Worm (Caenorhabditis elegans) whole organism, early embryonic: ENCODE data around the gene Y69H2.3.

ENCODE experiments used
- B0310.2 ChIP-seq: sonication (generic microtip); optimal IDR thresholded peaks from 2 replicates; lab custom pipeline; 2016; ENCODE audit warnings: mild to moderate bottlenecking, missing genetic modification characterization, missing compliant biosample characterization
- F13C5.2 ChIP-seq: sonication (generic microtip); optimal IDR thresholded peaks from 2 replicates; lab custom pipeline; 2017; ENCODE audit warnings: mild to moderate bottlenecking, missing genetic modification characterization, inconsistent platforms, missing compliant biosample characterization
- aly-1 ChIP-seq: sonication (generic microtip); optimal IDR thresholded peaks from 2 replicates; lab custom pipeline; 2016; ENCODE audit warnings: missing genetic modification characterization, missing compliant biosample characterization
- ama-1 ChIP-seq: fragments of 150-350 bp; optimal IDR thresholded peaks from 2 replicates; lab custom pipeline; 2014
- ceh-13 ChIP-seq: fragments of 200-800 bp; sonication (Bioruptor generic); optimal IDR thresholded peaks from 2 replicates; lab custom pipeline; 2018; ENCODE audit warnings: mild to moderate bottlenecking, missing genetic modification characterization, missing compliant biosample characterization
- ceh-36 ChIP-seq: sonication (generic microtip); optimal IDR thresholded peaks from 2 replicates; lab custom pipeline; 2016; ENCODE audit warnings: missing genetic modification characterization, inconsistent platforms, missing compliant biosample characterization
- ets-7 ChIP-seq: sonication (generic microtip); optimal IDR thresholded peaks from 2 replicates; lab custom pipeline; 2016; ENCODE audit warnings: missing genotype, missing genetic modification characterization, missing compliant biosample characterization
- flt-1 ChIP-seq: fragments of 200-800 bp; sonication (Bioruptor generic); IDR thresholded peaks from 2 replicates; pipeline ENCODE4 v1.3.6; 2022; ENCODE audit warnings: missing genetic modification characterization, missing compliant biosample characterization
- hmbx-1 ChIP-seq: sonication (generic microtip); optimal IDR thresholded peaks from 2 replicates; lab custom pipeline; 2016; ENCODE audit warnings: mild to moderate bottlenecking, missing genetic modification characterization, missing compliant biosample characterization
- hmg-4 ChIP-seq: fragments of 200-800 bp; sonication (Bioruptor generic); optimal IDR thresholded peaks from 2 replicates; lab custom pipeline; 2018; ENCODE audit warnings: mild to moderate bottlenecking, missing genetic modification characterization, missing compliant biosample characterization
- hnd-1 ChIP-seq: sonication (generic microtip); optimal IDR thresholded peaks from 2 replicates; lab custom pipeline; 2016; ENCODE audit warnings: missing genetic modification characterization, missing compliant biosample characterization
- pes-1 ChIP-seq: fragments of 200-800 bp; sonication (Bioruptor generic); IDR thresholded peaks from 2 replicates; pipeline ENCODE4 v1.3.6; 2022; ENCODE audit warnings: missing genetic modification reagents, missing genetic modification characterization, missing compliant biosample characterization
- scrt-1 ChIP-seq: fragments of 200-800 bp; sonication (Bioruptor generic); IDR thresholded peaks from 2 replicates; pipeline ENCODE4 v1.3.6; 2022; ENCODE audit warnings: missing genetic modification characterization, missing compliant biosample characterization
- sea-1 ChIP-seq: fragments of 200-800 bp; sonication (Bioruptor generic); conservative IDR thresholded peaks from 2 replicates; pipeline ENCODE4 v1.3.6; 2022; ENCODE audit warnings: missing genetic modification characterization, missing compliant biosample characterization
- tbx-11 ChIP-seq: fragments of 200-800 bp; sonication (Bioruptor generic); IDR thresholded peaks from 2 replicates; pipeline ENCODE4 v1.3.6; 2022; ENCODE audit warnings: missing genetic modification characterization, missing compliant biosample characterization
- tbx-37 ChIP-seq: fragments of 200-800 bp; sonication (Bioruptor generic); conservative IDR thresholded peaks from 2 replicates; pipeline ENCODE4 v1.3.6; 2022; ENCODE audit warnings: missing genetic modification reagents, missing genetic modification characterization, missing compliant biosample characterization
- tra-4 ChIP-seq: sonication (generic microtip); optimal IDR thresholded peaks from 2 replicates; lab custom pipeline; 2017; ENCODE audit warnings: missing genetic modification characterization, missing compliant biosample characterization

The Y69H2.3 gene

ce11 chrV:18701306-18701705 lies 37.4 kb upstream of the Y69H2.3 start, which contains the start of gene Y69H2.9:
Gene Y69H2.9, plus strand, starts transcription at chrV:18701538.
- TF ChIP-seq pes-1 = no peak
- TF ChIP-seq hmbx-1 (tag; lab: Kevin White, UChicago) = no peak

ce11 chrV:18699326-18699725 lies 35.4 kb upstream of the Y69H2.3 start, which contains the start of gene nhr-241:
Gene nhr-241, plus strand, starts transcription at chrV:18699451.
- TF ChIP-seq aly-1 (tag; lab: Kevin White, UChicago) (no peak), pes-1 (no peak), hmbx-1 (tag; lab: Kevin White, UChicago) (no peak)

ce11 chrV:18695469-18695868 lies 31.5 kb upstream of the Y69H2.3 start:
- TF ChIP-seq aly-1 (tag; lab: Kevin White, UChicago) (no peak), ets-7 (no peak), tbx-11 (GFP tag; lab: Robert Waterston, UW) (no peak), tra-4 (tag; lab: Kevin White, UChicago) (no peak), F13C5.2 (tag; lab: Kevin White, UChicago) (no peak), pes-1 (no peak), ceh-36 (tag; lab: Kevin White, UChicago) (no peak), ama-1 (lab: Kevin White, UChicago) (no peak), hnd-1 (tag; lab: Kevin White, UChicago) (no peak), B0310.2 (tag; lab: Kevin White, UChicago) (no peak)

- TF ChIP-seq tra-4 (tag; lab: Kevin White, UChicago) = no peak
- peak; percentile 5 for TF ChIP-seq hmg-4
Measured at ce11 chrV:18689681-18690080, 25.8 kb upstream of the Y69H2.3 start, which contains the start of the genes ubc-19 and Y69H2.7. Gene ubc-19, minus strand, starts transcription at chrV:18689762. Gene Y69H2.7, plus strand, starts transcription at chrV:18689989.

- TF ChIP-seq hmbx-1 (tag; lab: Kevin White, UChicago) = no peak
- TF ChIP-seq pes-1 = no peak
- TF ChIP-seq ceh-36 (tag; lab: Kevin White, UChicago) = no peak
- no peak for TF ChIP-seq hnd-1 (tag; lab: Kevin White, UChicago)
- TF ChIP-seq tbx-37 = no peak
- no peak for TF ChIP-seq aly-1 (tag; lab: Kevin White, UChicago)
- no peak for TF ChIP-seq hmg-4
- TF ChIP-seq ama-1 (lab: Kevin White, UChicago) = no peak
- no peak for TF ChIP-seq ets-7
- no peak for TF ChIP-seq sea-1 (GFP tag; lab: Robert Waterston, UW)
- no peak for TF ChIP-seq F13C5.2 (tag; lab: Kevin White, UChicago)
- TF ChIP-seq scrt-1 (GFP tag; lab: Robert Waterston, UW) = no peak
Measured at ce11 chrV:18687361-18687760, 23.4 kb upstream of the Y69H2.3 start.

ce11 chrV:18684455-18684987 lies 20.6 kb upstream of the Y69H2.3 start, which contains the start of gene Y69H2.17:
Gene Y69H2.17, plus strand, starts transcription at chrV:18684937.
- TF ChIP-seq scrt-1 (GFP tag; lab: Robert Waterston, UW) (no peak), ceh-36 (tag; lab: Kevin White, UChicago) (no peak), sea-1 (GFP tag; lab: Robert Waterston, UW) (no peak), pes-1 (no peak), ceh-13 (GFP tag; lab: Kevin White, UChicago) (no peak), hmg-4 (no peak), aly-1 (tag; lab: Kevin White, UChicago) (no peak), ets-7 (no peak), hnd-1 (tag; lab: Kevin White, UChicago) (no peak), hmbx-1 (tag; lab: Kevin White, UChicago) (no peak), tra-4 (tag; lab: Kevin White, UChicago) (no peak), ama-1 (lab: Kevin White, UChicago) (no peak), flt-1 (no peak)

ce11 chrV:18674367-18674766 lies 10.4 kb upstream of the Y69H2.3 start:
- TF ChIP-seq F13C5.2 (tag; lab: Kevin White, UChicago) (no peak), ceh-13 (GFP tag; lab: Kevin White, UChicago) (no peak), tra-4 (tag; lab: Kevin White, UChicago) (no peak), ets-7 (no peak), hnd-1 (tag; lab: Kevin White, UChicago) (no peak), ceh-36 (tag; lab: Kevin White, UChicago) (no peak), aly-1 (tag; lab: Kevin White, UChicago) (no peak), pes-1 (no peak), scrt-1 (GFP tag; lab: Robert Waterston, UW) (no peak), sea-1 (GFP tag; lab: Robert Waterston, UW) (no peak), flt-1 (no peak), hmg-4 (no peak), tbx-37 (no peak), ama-1 (lab: Kevin White, UChicago) (no peak), B0310.2 (tag; lab: Kevin White, UChicago) (no peak), tbx-11 (GFP tag; lab: Robert Waterston, UW) (no peak), hmbx-1 (tag; lab: Kevin White, UChicago) (no peak)

- peak; percentile 27 for TF ChIP-seq aly-1 (tag; lab: Kevin White, UChicago)
- no peak for TF ChIP-seq ets-7
- no peak for TF ChIP-seq B0310.2 (tag; lab: Kevin White, UChicago)
- no peak for TF ChIP-seq hnd-1 (tag; lab: Kevin White, UChicago)
Measured at ce11 chrV:18671811-18672210, 7.9 kb upstream of the Y69H2.3 start.
